Worm (Caenorhabditis elegans) whole organism, mixed stage, embryonic: ENCODE measurements around the gene cwp-5.

ENCODE experiments used
- elt-1 ChIP-seq: sonication (generic microtip); optimal IDR thresholded peaks from 2 replicates; lab custom pipeline; 2017; ENCODE audit warnings: missing genetic modification characterization, mild to moderate bottlenecking, missing compliant biosample characterization, antibody characterized with exemption, moderate library complexity, borderline replicate concordance; ENCODE audit not compliant: insufficient read depth
- elt-3 ChIP-seq: fragments of 150-350 bp; optimal IDR thresholded peaks from 2 replicates; lab custom pipeline; 2014; ENCODE audit warnings: missing biosample characterization, missing genetic modification characterization
- snpc-4 ChIP-seq: fragments of 150-350 bp; optimal IDR thresholded peaks from 2 replicates; lab custom pipeline; 2014; ENCODE audit warnings: missing biosample characterization, missing genetic modification characterization
- zip-8 ChIP-seq: fragments of 150-350 bp; optimal IDR thresholded peaks from 2 replicates; lab custom pipeline; 2014; ENCODE audit warnings: missing biosample characterization, missing genetic modification characterization
- ztf-11 ChIP-seq: fragments of 150-350 bp; optimal IDR thresholded peaks from 2 replicates; lab custom pipeline; 2014; ENCODE audit warnings: missing biosample characterization, missing genetic modification characterization

ce11 chrX:13134807-13135206 lies 55.0 kb downstream of the cwp-5 start, which contains the start of gene F09A5.2:
- TF ChIP-seq zip-8 (tag; lab: Kevin White, UChicago) = no peak
- no peak for TF ChIP-seq ztf-11 (tag; lab: Kevin White, UChicago)
- TF ChIP-seq elt-1 = no peak
- no peak for TF ChIP-seq snpc-4 (tag; lab: Kevin White, UChicago)
- TF ChIP-seq elt-3 (tag; lab: Kevin White, UChicago) = no peak
